Worm (Caenorhabditis elegans) whole organism, L2 larva: ENCODE measurements around the gene sre-48.
A peak's percentile ranks its signal among the peaks of the same experiment; 100 is the strongest.

Source experiments
- aly-2 ChIP-seq: fragments of 150-350 bp; optimal IDR thresholded peaks from 2 replicates; lab custom pipeline; 2014; ENCODE audit warnings: missing biosample characterization, missing genetic modification characterization
- ceh-82 ChIP-seq: fragments of 150-350 bp; optimal IDR thresholded peaks from 2 replicates; lab custom pipeline; 2014; ENCODE audit warnings: missing biosample characterization, missing genetic modification characterization
- lin-13 ChIP-seq: fragments of 150-350 bp; optimal IDR thresholded peaks from 2 replicates; lab custom pipeline; 2014; ENCODE audit warnings: missing biosample characterization, missing genetic modification reagents, missing genetic modification characterization
- lsy-2 ChIP-seq, 2 experiments: fragments of 150-350 bp in 1 of 2; sonication (generic microtip) in 1 of 2; optimal IDR thresholded peaks; 2 replicates each; lab custom pipeline; 2014 to 2017; ENCODE audit warnings: missing biosample characterization in 2 of 2, missing genetic modification characterization in 2 of 2
- nhr-129 ChIP-seq: fragments of 150-350 bp; optimal IDR thresholded peaks from 2 replicates; lab custom pipeline; 2014; ENCODE audit warnings: missing biosample characterization, missing genetic modification characterization
- snpc-4 ChIP-seq: fragments of 150-350 bp; optimal IDR thresholded peaks from 2 replicates; lab custom pipeline; 2014; ENCODE audit warnings: missing biosample characterization, missing genetic modification characterization

DNA sequence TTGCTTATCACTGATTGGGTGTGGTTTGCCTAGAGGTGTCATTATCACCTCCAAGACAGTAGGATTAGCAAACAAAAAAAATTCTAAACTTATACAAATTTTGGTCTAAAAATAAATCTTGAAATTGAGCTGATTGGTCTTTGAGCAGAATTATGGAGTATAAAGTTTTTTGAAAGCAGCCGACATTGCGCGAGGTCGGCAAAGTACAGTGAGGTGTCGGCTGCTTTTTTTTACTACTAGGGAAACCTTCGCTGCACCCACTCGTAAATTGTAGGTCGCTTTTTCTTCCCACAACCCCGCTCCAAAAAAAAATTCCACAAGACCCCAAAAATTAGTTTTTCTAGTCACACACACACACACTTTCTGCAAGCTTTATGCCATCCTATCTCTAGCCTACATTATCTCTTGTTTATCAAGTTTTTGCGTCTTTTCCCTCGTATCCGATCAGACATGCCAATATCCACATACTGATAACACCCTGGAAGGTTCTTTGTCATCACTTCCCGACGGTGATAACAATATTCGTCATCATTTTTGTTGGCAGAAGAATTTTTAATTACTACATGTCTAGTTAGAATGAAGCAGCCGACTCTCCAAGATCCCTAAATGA, 24.2 kb upstream of the sre-48 start:
- no peak for TF ChIP-seq aly-2 (tag; lab: Kevin White, UChicago)
- no peak for TF ChIP-seq lsy-2 (tag; optimal IDR thresholded peaks at IDR 0.05; lab: Kevin White, UChicago)
- TF ChIP-seq ceh-82 (tag; lab: Kevin White, UChicago), result no peak
- TF ChIP-seq nhr-129 (tag; lab: Kevin White, UChicago), result no peak
- no peak for TF ChIP-seq lin-13
- TF ChIP-seq snpc-4 (tag; lab: Kevin White, UChicago), result peak; percentile 82
